Worm (Caenorhabditis elegans) whole organism, L4/young adult: Measurements from ENCODE around the gene twk-39.
"Not testable (repeated sequence)": the region's sequence is repeated elsewhere in the genome, so short reads cannot be mapped to it uniquely, and the experiment has no call there.

Source experiments
- W03F9.2 ChIP-seq: fragments of 150-350 bp; optimal IDR thresholded peaks from 2 replicates; lab custom pipeline; 2014; ENCODE audit warnings: missing biosample characterization, missing genetic modification characterization
- him-1 ChIP-seq: sonication (generic microtip); optimal IDR thresholded peaks from 2 replicates; lab custom pipeline; 2016; ENCODE audit warnings: missing genotype, missing genetic modification reagents, missing genetic modification characterization, missing compliant biosample characterization

- TF ChIP-seq W03F9.2 (tag; lab: Kevin White, UChicago), result not testable (repeated sequence)
- peak; percentile 63 for TF ChIP-seq him-1 (tag; lab: Kevin White, UChicago)
Measured at ce11 chrIII:11792295-11793256, 3.0 kb upstream of the twk-39 start, which contains the start of gene C24H11.2.
